Fruit fly (Drosophila melanogaster): ENCODE measurements around the gene LManI.

LManI gene

DNA sequence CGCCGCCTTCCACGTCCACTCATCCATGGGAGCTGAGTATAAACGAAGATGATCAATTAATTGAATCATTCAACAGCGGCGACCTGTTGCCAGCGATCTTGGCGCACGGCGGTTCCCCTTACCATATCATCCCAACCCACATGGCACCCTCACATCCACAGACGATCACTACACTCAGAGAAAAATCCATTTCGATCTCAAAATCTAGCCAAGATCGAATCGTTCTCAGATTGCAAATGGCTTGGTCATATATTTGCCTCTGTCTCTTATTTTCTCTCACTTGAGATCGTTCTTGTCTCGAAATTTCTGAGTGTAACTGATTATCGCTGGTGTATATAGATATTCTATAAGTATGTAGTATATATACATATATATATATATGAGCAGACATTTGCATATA is 11.3 kb upstream of the LManI start:
- peak; percentile 59 for TF ChIP-seq CG14655 (GFP tag; optimal IDR thresholded peaks at IDR 0.05)
- peak; percentile 67 for TF ChIP-seq CG32121 (GFP tag; IDR thresholded peaks at IDR 0.05)
- TF ChIP-seq CG34367 (tag; optimal IDR thresholded peaks at IDR 0.05) = peak; percentile 56
- peak; percentile 78 for TF ChIP-seq CG4496 (GFP tag; IDR thresholded peaks at IDR 0.05)
- TF ChIP-seq D1 (tag; optimal IDR thresholded peaks at IDR 0.05) = no peak
- peak; percentile 23 for TF ChIP-seq CG9948 (tag; optimal IDR thresholded peaks at IDR 0.05)
- TF ChIP-seq Pif1B (GFP tag; optimal IDR thresholded peaks at IDR 0.05) = peak; percentile 58
- TF ChIP-seq CG10348 (GFP tag; IDR thresholded peaks at IDR 0.05) = no peak
- TF ChIP-seq Snoo (tag; optimal IDR thresholded peaks at IDR 0.05) = peak; percentile 11
- TF ChIP-seq fd96Ca (GFP tag; IDR thresholded peaks at IDR 0.05) = no peak
- peak; percentile 70 for TF ChIP-seq CG15710 (tag; optimal IDR thresholded peaks at IDR 0.05)
- no peak for TF ChIP-seq gl (tag; optimal IDR thresholded peaks at IDR 0.05)
- no peak for TF ChIP-seq EcR (GFP tag; optimal IDR thresholded peaks at IDR 0.05)
- peak; percentile 64 for TF ChIP-seq CG17806 (tag; optimal IDR thresholded peaks at IDR 0.05)
- peak; percentile 17; the same call in 1 of the 2 replicates for TF ChIP-seq rn (GFP tag; IDR thresholded peaks at IDR 0.05)
- peak; percentile 48 for TF ChIP-seq Pif1A (GFP tag; optimal IDR thresholded peaks at IDR 0.05)
- no peak for TF ChIP-seq CG13204 (GFP tag; optimal IDR thresholded peaks at IDR 0.05)
- peak; percentile 51; the same call in 1 of the 2 replicates for TF ChIP-seq Ets98B (GFP tag; IDR thresholded peaks at IDR 0.05)
- TF ChIP-seq CG8301 (tag; optimal IDR thresholded peaks at IDR 0.05) = peak; percentile 43
- no peak for TF ChIP-seq CG12605 (GFP tag; IDR thresholded peaks at IDR 0.05)
- peak; percentile 72 for TF ChIP-seq CG8159 (tag; optimal IDR thresholded peaks at IDR 0.05)

DNA sequence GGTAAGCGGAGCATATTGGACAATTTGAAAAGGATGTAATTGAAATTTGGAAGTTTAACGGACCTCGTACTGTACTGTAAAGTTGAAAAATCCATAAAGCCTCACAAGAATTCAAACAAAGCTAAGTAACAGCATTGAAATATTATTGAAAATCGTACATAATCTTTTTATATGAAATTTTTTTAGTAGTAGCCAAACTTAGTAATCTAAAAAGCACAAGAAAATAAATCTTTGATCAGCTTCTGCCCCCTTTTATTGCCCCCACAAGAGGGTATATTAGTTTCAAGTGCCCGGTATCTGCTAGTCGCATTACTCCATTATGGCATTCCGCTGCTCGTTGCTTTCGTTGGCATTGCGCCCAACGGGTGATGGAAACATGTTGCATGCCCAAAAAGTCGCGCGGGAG is 9.8 kb upstream of the LManI start:
- TF ChIP-seq CG12605 (GFP tag; IDR thresholded peaks at IDR 0.05) (no peak), CG15710 (tag; optimal IDR thresholded peaks at IDR 0.05) (no peak), CG14655 (GFP tag; optimal IDR thresholded peaks at IDR 0.05) (peak; percentile 59), D1 (tag; optimal IDR thresholded peaks at IDR 0.05) (no peak), EcR (GFP tag; optimal IDR thresholded peaks at IDR 0.05) (no peak), Pif1A (GFP tag; optimal IDR thresholded peaks at IDR 0.05) (peak; percentile 25), CG34367 (tag; optimal IDR thresholded peaks at IDR 0.05) (no peak), fd96Ca (GFP tag; IDR thresholded peaks at IDR 0.05) (no peak), CG17806 (tag; optimal IDR thresholded peaks at IDR 0.05) (no peak), CG32121 (GFP tag; IDR thresholded peaks at IDR 0.05) (0 out of 2 replicates have a peak, but pooled peaks have one; percentile 45), CG8159 (tag; optimal IDR thresholded peaks at IDR 0.05) (no peak), CG13204 (GFP tag; optimal IDR thresholded peaks at IDR 0.05) (no peak), CG4496 (GFP tag; IDR thresholded peaks at IDR 0.05) (no peak), Ets98B (GFP tag; IDR thresholded peaks at IDR 0.05) (no peak), Snoo (tag; optimal IDR thresholded peaks at IDR 0.05) (no peak), CG9948 (tag; optimal IDR thresholded peaks at IDR 0.05) (no peak), CG8301 (tag; optimal IDR thresholded peaks at IDR 0.05) (peak; percentile 38), gl (tag; optimal IDR thresholded peaks at IDR 0.05) (no peak), CG10348 (GFP tag; IDR thresholded peaks at IDR 0.05) (no peak), rn (GFP tag; IDR thresholded peaks at IDR 0.05) (no peak), Pif1B (GFP tag; optimal IDR thresholded peaks at IDR 0.05) (no peak)

DNA sequence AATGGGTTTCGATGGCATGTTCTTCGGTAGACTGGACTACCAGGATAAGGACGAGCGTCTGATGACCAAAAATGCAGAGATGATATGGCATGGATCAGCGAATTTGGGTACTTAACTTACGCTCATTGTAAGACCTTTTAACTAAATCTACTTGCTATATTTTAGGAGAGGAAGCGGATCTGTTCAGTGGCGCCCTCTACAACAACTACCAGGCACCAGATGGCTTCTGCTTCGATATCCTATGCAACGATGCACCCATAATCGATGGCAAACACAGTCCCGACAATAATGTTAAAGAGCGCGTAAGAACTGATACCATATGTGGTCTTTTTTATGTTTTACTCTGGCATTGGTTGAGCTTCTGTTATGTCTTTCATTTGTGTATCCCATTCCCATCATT is 1.9 kb upstream of the LManI start:
- TF ChIP-seq CG9948 (tag; optimal IDR thresholded peaks at IDR 0.05) = no peak
- TF ChIP-seq CG8159 (tag; optimal IDR thresholded peaks at IDR 0.05) = no peak
- TF ChIP-seq Pif1B (GFP tag; optimal IDR thresholded peaks at IDR 0.05) = no peak
- TF ChIP-seq EcR (GFP tag; optimal IDR thresholded peaks at IDR 0.05) = no peak
- no peak for TF ChIP-seq fd96Ca (GFP tag; IDR thresholded peaks at IDR 0.05)
- no peak for TF ChIP-seq Pif1A (GFP tag; optimal IDR thresholded peaks at IDR 0.05)
- TF ChIP-seq rn (GFP tag; IDR thresholded peaks at IDR 0.05) = no peak
- TF ChIP-seq Ets98B (GFP tag; IDR thresholded peaks at IDR 0.05) = no peak
- TF ChIP-seq gl (tag; optimal IDR thresholded peaks at IDR 0.05) = no peak
- no peak for TF ChIP-seq CG8301 (tag; optimal IDR thresholded peaks at IDR 0.05)
- no peak for TF ChIP-seq CG15710 (tag; optimal IDR thresholded peaks at IDR 0.05)
- TF ChIP-seq CG13204 (GFP tag; optimal IDR thresholded peaks at IDR 0.05) = no peak
- TF ChIP-seq Snoo (tag; optimal IDR thresholded peaks at IDR 0.05) = no peak
- TF ChIP-seq CG17806 (tag; optimal IDR thresholded peaks at IDR 0.05) = no peak
- TF ChIP-seq CG34367 (tag; optimal IDR thresholded peaks at IDR 0.05) = no peak
- no peak for TF ChIP-seq CG12605 (GFP tag; IDR thresholded peaks at IDR 0.05)
- no peak for TF ChIP-seq CG32121 (GFP tag; IDR thresholded peaks at IDR 0.05)
- TF ChIP-seq D1 (tag; optimal IDR thresholded peaks at IDR 0.05) = no peak
- no peak for TF ChIP-seq CG10348 (GFP tag; IDR thresholded peaks at IDR 0.05)

DNA sequence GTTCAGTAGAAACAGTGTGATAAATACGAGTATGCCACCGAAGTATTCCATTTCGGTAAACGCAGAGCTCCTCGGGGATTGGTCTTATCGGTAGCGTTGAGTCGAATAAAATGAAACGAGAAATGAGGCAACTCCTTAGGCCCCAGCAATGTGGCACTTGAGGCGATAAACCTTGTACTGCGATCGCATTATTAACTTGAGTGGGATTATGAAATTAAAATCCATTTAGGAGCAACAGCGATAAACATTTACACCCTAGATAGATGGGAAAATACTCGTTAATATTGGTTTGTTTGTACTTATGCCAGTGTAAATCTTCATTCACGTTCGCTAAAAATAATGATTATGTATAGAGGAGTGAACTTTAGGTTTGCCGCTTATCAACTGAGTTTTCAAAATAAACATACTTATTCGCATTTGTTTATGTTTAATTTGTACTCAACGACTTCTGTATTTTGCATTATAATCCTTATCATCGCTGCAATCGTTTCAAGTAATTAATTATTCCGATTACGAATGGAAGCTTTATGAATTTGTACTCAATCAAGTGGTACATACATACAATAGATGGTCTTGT is 1.0 kb downstream of the LManI start:
- TF ChIP-seq CG10348 (GFP tag; IDR thresholded peaks at IDR 0.05) = no peak
- TF ChIP-seq CG13204 (GFP tag; optimal IDR thresholded peaks at IDR 0.05) = no peak
- no peak for TF ChIP-seq CG14655 (GFP tag; optimal IDR thresholded peaks at IDR 0.05)
- no peak for TF ChIP-seq Pif1A (GFP tag; optimal IDR thresholded peaks at IDR 0.05)
- no peak for TF ChIP-seq fd96Ca (GFP tag; IDR thresholded peaks at IDR 0.05)
- no peak for TF ChIP-seq D1 (tag; optimal IDR thresholded peaks at IDR 0.05)
- no peak for TF ChIP-seq rn (GFP tag; IDR thresholded peaks at IDR 0.05)
- TF ChIP-seq CG17806 (tag; optimal IDR thresholded peaks at IDR 0.05) = no peak
- no peak for TF ChIP-seq CG32121 (GFP tag; IDR thresholded peaks at IDR 0.05)
- no peak for TF ChIP-seq CG8159 (tag; optimal IDR thresholded peaks at IDR 0.05)

DNA sequence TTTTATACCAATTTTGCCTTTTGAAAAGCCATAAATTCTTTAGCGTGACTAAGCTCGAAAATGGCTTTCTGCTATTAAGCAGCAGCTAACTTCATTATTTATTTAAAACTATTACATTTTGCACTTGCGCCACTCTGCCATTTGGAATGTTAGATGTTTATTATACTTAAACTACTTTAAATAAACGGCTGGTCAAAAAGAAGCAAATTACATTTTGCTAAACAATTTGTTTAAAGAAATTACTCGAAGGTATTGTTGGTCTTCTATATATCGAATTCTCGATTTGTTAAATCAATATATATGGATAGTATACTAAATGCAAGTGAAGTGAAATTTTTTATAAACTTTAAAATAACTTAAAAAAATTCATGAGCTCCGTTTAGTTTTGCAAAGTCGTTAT is 4.7 kb downstream of the LManI start, which contains the start of gene ppk10:
TSS of gene ppk10 (minus strand) at position 101 of the 400 bp plus-strand sequence.
- TF ChIP-seq rn (GFP tag; IDR thresholded peaks at IDR 0.05) = no peak
- TF ChIP-seq CG8159 (tag; optimal IDR thresholded peaks at IDR 0.05) = no peak
- TF ChIP-seq fd96Ca (GFP tag; IDR thresholded peaks at IDR 0.05) = no peak
- TF ChIP-seq CG15710 (tag; optimal IDR thresholded peaks at IDR 0.05) = no peak
- TF ChIP-seq CG10348 (GFP tag; IDR thresholded peaks at IDR 0.05) = no peak
- no peak for TF ChIP-seq CG14655 (GFP tag; optimal IDR thresholded peaks at IDR 0.05)
- TF ChIP-seq gl (tag; optimal IDR thresholded peaks at IDR 0.05) = no peak

Measured in whole organism, pupa.